Worm (Caenorhabditis elegans): ENCODE data around the gene rpac-19.

DNA sequence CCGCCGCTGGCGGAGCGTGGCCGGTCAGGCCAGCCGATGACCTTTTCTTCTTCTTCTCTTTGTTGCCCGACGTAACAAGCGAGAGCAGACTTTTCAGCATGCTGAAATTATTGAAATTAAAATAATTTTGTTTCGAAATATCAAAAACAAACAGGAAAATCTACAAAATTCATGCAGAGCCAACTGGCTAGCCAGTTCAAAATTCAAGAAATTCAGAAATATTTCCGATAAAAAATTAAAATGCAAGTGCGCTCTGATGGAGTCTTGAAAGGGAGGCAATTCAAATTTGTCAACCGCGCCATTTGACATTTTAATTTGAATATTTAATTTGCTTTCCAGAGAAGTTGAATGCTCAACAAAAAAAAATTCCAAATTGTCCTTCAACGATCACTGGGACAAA lies 29.0 kb downstream of the rpac-19 start, which contains the start of gene F58A4.2:
- TF ChIP-seq ham-2 (GFP tag; optimal IDR thresholded peaks at IDR 0.05), result no peak
- no peak for TF ChIP-seq pha-4 (tag; optimal IDR thresholded peaks at IDR 0.05)
- TF ChIP-seq ztf-11 (tag; optimal IDR thresholded peaks at IDR 0.05), result no peak
- TF ChIP-seq nhr-12 (tag; optimal IDR thresholded peaks at IDR 0.05), result no peak
- TF ChIP-seq unc-39 (tag; optimal IDR thresholded peaks at IDR 0.05), result no peak
- no peak for TF ChIP-seq blmp-1 (tag; optimal IDR thresholded peaks at IDR 0.05)

Measured in whole organism, mixed stage, embryonic.